Worm (Caenorhabditis elegans): ENCODE measurements around the gene F53A9.3.

- TF ChIP-seq ztf-23 (GFP tag; IDR thresholded peaks at IDR 0.05) (no peak), flt-1 (GFP tag; IDR thresholded peaks at IDR 0.05) (no peak), tab-1 (GFP tag; IDR thresholded peaks at IDR 0.05) (no peak), ref-1 (GFP tag; conservative IDR thresholded peaks at IDR 0.05) (no peak)
Measured at ce11 chrX:8677320-8677719, 30.8 kb upstream of the F53A9.3 start.
